Fruit fly (Drosophila melanogaster): ENCODE measurements around the gene CG16863.

The CG16863 gene

dm6 chr2L:13835002-13835910 is 44.5 kb downstream of the CG16863 start, which contains the start of the genes mRpS23 and CenG1A (continued):
- TF ChIP-seq fd59A (GFP tag; optimal IDR thresholded peaks at IDR 0.05): peak; percentile 100
- peak; percentile 100 for TF ChIP-seq CG3032 (tag; optimal IDR thresholded peaks at IDR 0.05)
- peak; percentile 100 for TF ChIP-seq CG32006 (GFP tag; optimal IDR thresholded peaks at IDR 0.05)
- TF ChIP-seq Hr38 (GFP tag; optimal IDR thresholded peaks at IDR 0.05): peak; percentile 100
- TF ChIP-seq Met (GFP tag; optimal IDR thresholded peaks at IDR 0.05): peak; percentile 100
- TF ChIP-seq Eip75B (GFP tag; optimal IDR thresholded peaks at IDR 0.05): peak; percentile 100
- peak; percentile 100 for TF ChIP-seq CG10669 (GFP tag; optimal IDR thresholded peaks at IDR 0.05)
- TF ChIP-seq achi (GFP tag; optimal IDR thresholded peaks at IDR 0.05): peak; percentile 99
- peak; percentile 100 for TF ChIP-seq Hr39 (GFP tag; optimal IDR thresholded peaks at IDR 0.05)
- peak; percentile 100 for TF ChIP-seq Eip93F (GFP tag; optimal IDR thresholded peaks at IDR 0.05)
- peak; percentile 100 for TF ChIP-seq CG7368 (GFP tag; optimal IDR thresholded peaks at IDR 0.05)
- TF ChIP-seq CG6276 (GFP tag; optimal IDR thresholded peaks at IDR 0.05): peak; percentile 100
- TF ChIP-seq Blimp-1 (GFP tag; optimal IDR thresholded peaks at IDR 0.05): peak; percentile 98
- TF ChIP-seq CG31627 (GFP tag; optimal IDR thresholded peaks at IDR 0.05): peak; percentile 100
- TF ChIP-seq CG34406 (GFP tag; optimal IDR thresholded peaks at IDR 0.05): peak; percentile 100
- TF ChIP-seq CG11294 (GFP tag; IDR thresholded peaks at IDR 0.05): peak; percentile 100
- peak; percentile 100 for TF ChIP-seq CG8119 (GFP tag; IDR thresholded peaks at IDR 0.05)
- TF ChIP-seq CG11902 (GFP tag; optimal IDR thresholded peaks at IDR 0.05): peak; percentile 99
- TF ChIP-seq CG9139 (GFP tag; optimal IDR thresholded peaks at IDR 0.05): peak; percentile 99
- peak; percentile 97 for TF ChIP-seq fkh (GFP tag; optimal IDR thresholded peaks at IDR 0.05)
- TF ChIP-seq topi (GFP tag; optimal IDR thresholded peaks at IDR 0.05): peak; percentile 100
- TF ChIP-seq acj6 (GFP tag; optimal IDR thresholded peaks at IDR 0.05): peak; percentile 100
- peak; percentile 100 for TF ChIP-seq net (GFP tag; optimal IDR thresholded peaks at IDR 0.05)

- TF ChIP-seq eg (GFP tag; IDR thresholded peaks at IDR 0.05) (0 out of 3 replicates have a peak, but pooled peaks have one; percentile 19), CG15336 (GFP tag; IDR thresholded peaks at IDR 0.05) (no peak)
These were observed 45.2 kb downstream of the CG16863 start for dm6 chr2L:13835959-13836358.

- no peak for TF ChIP-seq CG16779 (tag; optimal IDR thresholded peaks at IDR 0.05)
- peak; percentile 92 for TF ChIP-seq svp (GFP tag)
- 0 out of 3 replicates have a peak, but pooled peaks have one; percentile 35 for TF ChIP-seq CG6163 (GFP tag; IDR thresholded peaks at IDR 0.05)
- peak; percentile 16 for TF ChIP-seq vri (GFP tag; optimal IDR thresholded peaks at IDR 0.05)
- TF ChIP-seq CG3919 (GFP tag; optimal IDR thresholded peaks at IDR 0.05): no peak
- peak; percentile 20 for TF ChIP-seq Lpt (GFP tag; optimal IDR thresholded peaks at IDR 0.05)
- no peak for TF ChIP-seq Hr4 (GFP tag; optimal IDR thresholded peaks at IDR 0.05)
- TF ChIP-seq ss (GFP tag; optimal IDR thresholded peaks at IDR 0.05): peak in 1 of 2 experiments; percentile 60
- TF ChIP-seq esn (GFP tag; optimal IDR thresholded peaks at IDR 0.05): no peak
- peak; percentile 4 for TF ChIP-seq topi (GFP tag; optimal IDR thresholded peaks at IDR 0.05)
- peak; percentile 79 for TF ChIP-seq Eip78C (GFP tag)
- no peak for TF ChIP-seq CG6854 (GFP tag; optimal IDR thresholded peaks at IDR 0.05)
- peak; percentile 29 for TF ChIP-seq Blimp-1 (GFP tag; optimal IDR thresholded peaks at IDR 0.05)
- no peak for TF ChIP-seq CG11294 (GFP tag; IDR thresholded peaks at IDR 0.05)
- no peak for TF ChIP-seq CG8319 (GFP tag; optimal IDR thresholded peaks at IDR 0.05)
These were observed 46.8 kb downstream of the CG16863 start for dm6 chr2L:13837579-13837978.
